Worm (Caenorhabditis elegans) whole organism, L1 larva: ENCODE measurements around the gene D2096.11.
A peak's percentile ranks its signal among the peaks of the same experiment; 100 is the strongest.

ENCODE experiments used
- C04F5.9 ChIP-seq: sonication (generic microtip); optimal IDR thresholded peaks from 2 replicates; lab custom pipeline; 2016; ENCODE audit warnings: missing genetic modification characterization, missing compliant biosample characterization
- C16A3.4 ChIP-seq: fragments of 150-350 bp; optimal IDR thresholded peaks from 2 replicates; lab custom pipeline; 2014; ENCODE audit warnings: missing biosample characterization, missing genetic modification characterization
- C34B4.2 ChIP-seq: sonication (generic microtip); optimal IDR thresholded peaks from 2 replicates; lab custom pipeline; 2017; ENCODE audit warnings: mild to moderate bottlenecking, missing genetic modification characterization, missing compliant biosample characterization
- aly-2 ChIP-seq: fragments of 150-350 bp; optimal IDR thresholded peaks from 2 replicates; lab custom pipeline; 2014; ENCODE audit warnings: missing biosample characterization, missing genetic modification characterization
- blmp-1 ChIP-seq: fragments of 150-350 bp; optimal IDR thresholded peaks from 2 replicates; lab custom pipeline; 2014; ENCODE audit warnings: missing biosample characterization, missing genetic modification characterization
- ceh-63 ChIP-seq: fragments of 200-800 bp; sonication (Bioruptor generic); optimal IDR thresholded peaks from 2 replicates; lab custom pipeline; 2018; ENCODE audit warnings: mild to moderate bottlenecking, missing genetic modification characterization, missing compliant biosample characterization
- ceh-90 ChIP-seq: sonication (generic microtip); optimal IDR thresholded peaks from 2 replicates; lab custom pipeline; 2016; ENCODE audit warnings: missing genetic modification characterization, missing compliant biosample characterization
- dpl-1 ChIP-seq, 3 experiments: fragments of 150-350 bp in 2 of 3; sonication (generic microtip) in 1 of 3; optimal IDR thresholded peaks; 2 replicates each; lab custom pipeline; 2014 to 2017; ENCODE audit warnings: missing biosample characterization in 3 of 3, missing genetic modification characterization in 3 of 3, missing genetic modification reagents in 3 of 3
- efl-1 ChIP-seq, 4 experiments: fragments of 150-350 bp; optimal IDR thresholded peaks in 3 of 4; peaks in 1 of 4; 1 replicate in 1 of 4; 2 replicates in 3 of 4; lab custom pipeline; 2014; ENCODE audit warnings: missing biosample characterization in 2 of 4, missing genetic modification characterization in 2 of 4, missing genetic modification reagents in 2 of 4
- egl-13 ChIP-seq: sonication (generic microtip); optimal IDR thresholded peaks from 2 replicates; lab custom pipeline; 2016; ENCODE audit warnings: missing genotype, missing genetic modification reagents, missing genetic modification characterization, missing compliant biosample characterization
- egl-27 ChIP-seq, 2 experiments: fragments of 150-350 bp in 1 of 2; sonication (generic microtip); optimal IDR thresholded peaks; 3 replicates each; lab custom pipeline; 2017 to 2018; ENCODE audit warnings: missing biosample characterization in 2 of 2, missing genetic modification characterization in 2 of 2, missing genetic modification reagents in 2 of 2
- elt-2 ChIP-seq: sonication (generic microtip); optimal IDR thresholded peaks from 2 replicates; lab custom pipeline; 2016; ENCODE audit warnings: missing genetic modification characterization, mild to moderate bottlenecking, inconsistent platforms, missing compliant biosample characterization, missing genetic modification reagents
- hlh-4 ChIP-seq: sonication (generic microtip); optimal IDR thresholded peaks from 2 replicates; lab custom pipeline; 2016; ENCODE audit warnings: mild to moderate bottlenecking, missing genetic modification characterization, missing compliant biosample characterization
- hpl-2 ChIP-seq: fragments of 150-350 bp; optimal IDR thresholded peaks from 2 replicates; lab custom pipeline; 2014; ENCODE audit warnings: missing biosample characterization, missing genetic modification reagents, missing genetic modification characterization
- irx-1 ChIP-seq: sonication (generic microtip); optimal IDR thresholded peaks from 2 replicates; lab custom pipeline; 2016; ENCODE audit warnings: missing genetic modification characterization, missing compliant biosample characterization
- jun-1 ChIP-seq: fragments of 150-350 bp; optimal IDR thresholded peaks from 2 replicates; lab custom pipeline; 2014; ENCODE audit warnings: missing biosample characterization, missing genetic modification reagents, missing genetic modification characterization
- lin-14 ChIP-seq: fragments of 200-800 bp; sonication (Bioruptor generic); optimal IDR thresholded peaks from 2 replicates; lab custom pipeline; 2018; ENCODE audit warnings: mild to moderate bottlenecking, missing genetic modification characterization, moderate library complexity, missing compliant biosample characterization
- lin-35 ChIP-seq, 2 experiments: fragments of 150-350 bp; optimal IDR thresholded peaks; 2 replicates each; lab custom pipeline; 2014; ENCODE audit warnings: missing biosample characterization in 2 of 2, missing genetic modification characterization in 2 of 2, missing genetic modification reagents in 2 of 2
- lir-3 ChIP-seq: sonication (generic microtip); optimal IDR thresholded peaks from 2 replicates; lab custom pipeline; 2016; ENCODE audit warnings: mild to moderate bottlenecking, missing genetic modification characterization, moderate library complexity, missing compliant biosample characterization; ENCODE audit not compliant: poor library complexity
- mdl-1 ChIP-seq, 2 experiments: fragments of 150-350 bp; optimal IDR thresholded peaks; 2 replicates each; lab custom pipeline; 2014 to 2017; ENCODE audit warnings: missing biosample characterization in 2 of 2, missing genetic modification characterization in 2 of 2, inconsistent platforms in 1 of 2
- mep-1 ChIP-seq: fragments of 150-350 bp; optimal IDR thresholded peaks from 2 replicates; lab custom pipeline; 2014; ENCODE audit warnings: missing biosample characterization, missing genetic modification characterization
- nhr-12 ChIP-seq: sonication (generic microtip); optimal IDR thresholded peaks from 2 replicates; lab custom pipeline; 2017; ENCODE audit warnings: missing biosample characterization, missing genetic modification characterization
- nhr-20 ChIP-seq: sonication (generic microtip); optimal IDR thresholded peaks from 2 replicates; lab custom pipeline; 2016; ENCODE audit warnings: mild to moderate bottlenecking, missing genetic modification characterization, missing compliant biosample characterization
- nhr-237 ChIP-seq: fragments of 150-350 bp; optimal IDR thresholded peaks from 2 replicates; lab custom pipeline; 2014; ENCODE audit warnings: missing biosample characterization, missing genetic modification characterization
- nhr-28 ChIP-seq: fragments of 150-350 bp; optimal IDR thresholded peaks from 2 replicates; lab custom pipeline; 2014; ENCODE audit warnings: missing biosample characterization, missing genetic modification characterization
- nhr-71 ChIP-seq: sonication (generic microtip); optimal IDR thresholded peaks from 2 replicates; lab custom pipeline; 2016; ENCODE audit warnings: mild to moderate bottlenecking, missing genetic modification characterization, moderate library complexity, missing compliant biosample characterization
- nhr-76 ChIP-seq: sonication (generic microtip); optimal IDR thresholded peaks from 2 replicates; lab custom pipeline; 2017; ENCODE audit warnings: missing biosample characterization, missing genetic modification characterization
- nhr-84 ChIP-seq: sonication (generic microtip); optimal IDR thresholded peaks from 2 replicates; lab custom pipeline; 2017; ENCODE audit warnings: missing biosample characterization, missing genetic modification characterization
- nhr-85 ChIP-seq: sonication (generic microtip); peaks from one replicate; lab custom pipeline; 2016; ENCODE audit warnings: missing genetic modification characterization, inconsistent platforms, missing compliant biosample characterization
- pqm-1 ChIP-seq: sonication (generic microtip); optimal IDR thresholded peaks from 3 replicates; lab custom pipeline; 2017; ENCODE audit warnings: missing biosample characterization, missing genetic modification characterization
- skn-1 ChIP-seq: fragments of 150-350 bp; optimal IDR thresholded peaks from 2 replicates; lab custom pipeline; 2014; ENCODE audit warnings: missing biosample characterization, missing genetic modification characterization
- snu-23 ChIP-seq: sonication (generic microtip); optimal IDR thresholded peaks from 2 replicates; lab custom pipeline; 2016; ENCODE audit warnings: missing genetic modification characterization, missing compliant biosample characterization
- sox-4 ChIP-seq: sonication (generic microtip); optimal IDR thresholded peaks from 2 replicates; lab custom pipeline; 2016; ENCODE audit warnings: missing genetic modification characterization, missing compliant biosample characterization
- sptf-1 ChIP-seq: fragments of 150-350 bp; optimal IDR thresholded peaks from 2 replicates; lab custom pipeline; 2014; ENCODE audit warnings: missing biosample characterization, missing genetic modification characterization
- sup-37 ChIP-seq: fragments of 200-800 bp; sonication (Bioruptor generic); optimal IDR thresholded peaks from 2 replicates; lab custom pipeline; 2018; ENCODE audit warnings: mild to moderate bottlenecking, missing genetic modification characterization, missing compliant biosample characterization
- tlp-1 ChIP-seq: fragments of 150-350 bp; optimal IDR thresholded peaks from 2 replicates; lab custom pipeline; 2014; ENCODE audit warnings: missing biosample characterization, missing genetic modification characterization
- unc-130 ChIP-seq: fragments of 150-350 bp; optimal IDR thresholded peaks from 2 replicates; lab custom pipeline; 2017; ENCODE audit warnings: missing biosample characterization, missing genetic modification characterization, inconsistent platforms
- unc-98 ChIP-seq: fragments of 200-800 bp; sonication (Bioruptor generic); IDR thresholded peaks from 2 replicates; pipeline ENCODE4 v1.3.6; 2022; ENCODE audit warnings: missing genetic modification characterization, missing compliant biosample characterization
- xbp-1 ChIP-seq: sonication (generic microtip); optimal IDR thresholded peaks from 2 replicates; lab custom pipeline; 2016; ENCODE audit warnings: missing genetic modification characterization, missing compliant biosample characterization
- ztf-11 ChIP-seq, 2 experiments: sonication (generic microtip); optimal IDR thresholded peaks; 2 replicates each; lab custom pipeline; 2016 to 2017; ENCODE audit warnings: missing genetic modification characterization in 2 of 2, missing biosample characterization in 1 of 2, missing compliant biosample characterization in 1 of 2

Gene D2096.11

DNA sequence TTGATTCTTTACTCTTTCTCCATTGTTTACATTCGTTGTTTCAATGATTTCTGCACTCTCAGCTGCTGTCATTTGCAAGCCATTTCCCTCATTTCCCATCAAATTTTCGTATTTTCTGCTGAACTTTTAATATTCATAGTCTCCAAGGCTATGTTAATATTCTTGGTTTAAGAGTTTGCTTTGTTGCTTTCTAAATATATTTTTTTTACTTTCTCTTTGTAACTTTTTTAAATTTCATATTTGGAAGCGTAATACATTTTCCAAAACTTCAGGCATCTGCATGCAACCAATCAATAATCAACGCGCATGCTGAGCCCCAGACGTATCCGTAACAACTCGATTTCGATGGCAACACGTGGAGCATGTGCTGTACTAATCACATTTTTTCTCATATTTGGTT is 33.2 kb downstream of the D2096.11 start, which contains the start of gene sqv-1:
TSS of gene sqv-1 (plus strand) at position 301 of the 400 bp plus-strand sequence.
- TF ChIP-seq blmp-1 (tag; lab: Kevin White, UChicago) (no peak), nhr-28 (tag; lab: Kevin White, UChicago) (no peak), hpl-2 (GFP tag; lab: Kevin White, UChicago) (no peak), nhr-85 (tag; lab: Kevin White, UChicago) (no peak), sup-37 (GFP tag; lab: Kevin White, UChicago) (no peak), lin-14 (GFP tag; lab: Kevin White, UChicago) (no peak), ceh-63 (no peak), hlh-4 (tag; lab: Kevin White, UChicago) (no peak), C16A3.4 (no peak), C34B4.2 (tag; lab: Kevin White, UChicago) (no peak), egl-27 (tag; optimal IDR thresholded peaks at IDR 0.05; lab: Kevin White, UChicago) (no peak), nhr-84 (no peak), tlp-1 (no peak), nhr-12 (tag; lab: Kevin White, UChicago) (no peak), jun-1 (tag; lab: Kevin White, UChicago) (no peak), nhr-20 (tag; lab: Kevin White, UChicago) (no peak), nhr-71 (tag; lab: Kevin White, UChicago) (no peak), unc-130 (tag; lab: Kevin White, UChicago) (no peak), nhr-76 (tag; lab: Kevin White, UChicago) (no peak)

DNA sequence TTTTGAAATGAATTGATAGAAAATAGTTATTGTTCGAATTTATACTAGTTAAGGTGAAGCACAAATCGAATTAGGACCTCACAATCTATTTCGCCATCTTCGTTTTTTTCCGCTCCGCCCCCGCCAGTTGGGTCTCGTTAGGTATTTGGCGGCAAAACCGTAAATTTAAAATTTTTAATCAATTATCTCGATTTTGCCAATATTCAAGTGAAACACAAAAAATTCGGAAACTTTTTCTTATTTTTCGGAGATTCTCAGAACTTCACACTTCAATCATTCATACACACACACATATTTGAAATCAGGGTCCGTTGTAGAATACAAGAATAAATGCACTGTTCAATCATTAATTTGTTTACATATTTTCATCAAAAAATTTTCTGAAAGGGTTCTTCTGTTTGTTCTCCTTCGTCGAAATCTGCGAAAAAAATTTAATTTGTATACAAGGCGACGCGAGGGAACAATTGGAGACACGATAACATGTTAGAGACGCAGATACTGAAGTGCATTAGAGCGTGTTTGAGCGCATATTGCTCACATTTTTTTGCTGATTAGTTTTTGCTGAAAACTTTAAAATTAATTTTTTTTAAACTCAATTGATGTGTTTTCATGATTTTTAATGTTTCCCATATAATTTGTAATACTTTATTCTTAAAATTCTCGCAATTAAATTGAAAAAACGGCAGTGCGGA is 34.1 kb downstream of the D2096.11 start, which contains the start of gene D2096.5:
TSS of gene D2096.5 (minus strand) at position 51 of the 692 bp plus-strand sequence.
- peak in 1 of 2 experiments; percentile 47 for TF ChIP-seq lin-35 (GFP tag; optimal IDR thresholded peaks at IDR 0.05; lab: Kevin White, UChicago)
- TF ChIP-seq efl-1 (optimal IDR thresholded peaks at IDR 0.05; lab: Kevin White, UChicago): peak; percentile 37 to 52
- TF ChIP-seq efl-1 (GFP tag; optimal IDR thresholded peaks at IDR 0.05 in 1 of 2; lab: Kevin White, UChicago): peak in 1 of 2 experiments; percentile 27
- TF ChIP-seq tlp-1: no peak
- TF ChIP-seq xbp-1 (tag; lab: Kevin White, UChicago): peak; percentile 13
- peak; percentile 20 for TF ChIP-seq snu-23 (GFP tag; lab: Kevin White, UChicago)
- TF ChIP-seq elt-2 (tag; lab: Kevin White, UChicago): no peak
- peak; percentile 34 for TF ChIP-seq egl-13 (tag; lab: Kevin White, UChicago)
- TF ChIP-seq ztf-11 (tag; optimal IDR thresholded peaks at IDR 0.05; lab: Kevin White, UChicago): no peak
- TF ChIP-seq dpl-1 (GFP tag; optimal IDR thresholded peaks at IDR 0.05; lab: Kevin White, UChicago): peak in 1 of 3 experiments; percentile 46
- TF ChIP-seq C04F5.9 (tag; lab: Kevin White, UChicago): no peak
- TF ChIP-seq lin-14 (GFP tag; lab: Kevin White, UChicago): peak; percentile 59

ce11 chrIV:8358492-8358891 is 35.5 kb downstream of the D2096.11 start, which contains the start of gene D2096.13:
D2096.13 (minus strand) TSS chrIV:8358592.
- TF ChIP-seq nhr-237: no peak
- no peak for TF ChIP-seq nhr-20 (tag; lab: Kevin White, UChicago)
- TF ChIP-seq ztf-11 (tag; optimal IDR thresholded peaks at IDR 0.05; lab: Kevin White, UChicago): no peak
- no peak for TF ChIP-seq pqm-1 (tag; lab: Kevin White, UChicago)
- TF ChIP-seq skn-1 (tag; lab: Kevin White, UChicago): no peak
- no peak for TF ChIP-seq mdl-1 (tag; optimal IDR thresholded peaks at IDR 0.05; lab: Kevin White, UChicago)
- TF ChIP-seq ceh-90 (tag; lab: Kevin White, UChicago): no peak
- no peak for TF ChIP-seq mep-1 (tag; lab: Kevin White, UChicago)
- no peak for TF ChIP-seq unc-98
- TF ChIP-seq C16A3.4: no peak
- no peak for TF ChIP-seq nhr-71 (tag; lab: Kevin White, UChicago)
- TF ChIP-seq irx-1 (tag; lab: Kevin White, UChicago): no peak
- TF ChIP-seq hlh-4 (tag; lab: Kevin White, UChicago): no peak
- TF ChIP-seq elt-2 (tag; lab: Kevin White, UChicago): no peak
- TF ChIP-seq egl-13 (tag; lab: Kevin White, UChicago): no peak
- TF ChIP-seq nhr-28 (tag; lab: Kevin White, UChicago): no peak
- TF ChIP-seq aly-2 (tag; lab: Kevin White, UChicago): no peak
- TF ChIP-seq lir-3: no peak
- no peak for TF ChIP-seq sptf-1 (tag; lab: Kevin White, UChicago)
- TF ChIP-seq sox-4 (tag; lab: Kevin White, UChicago): no peak
